Worm (Caenorhabditis elegans) whole organism, midembryonic: ENCODE results near the gene mcm-7.
A peak's percentile ranks its signal among the peaks of the same experiment; 100 is the strongest.

Experiments used
- T22C8.4 ChIP-seq: fragments of 200-800 bp; sonication (Bioruptor generic); IDR thresholded peaks from 2 replicates; pipeline ENCODE4 v1.3.6; 2022; ENCODE audit warnings: missing genetic modification characterization, missing compliant biosample characterization
- cog-1 ChIP-seq: sonication (generic microtip); optimal IDR thresholded peaks from 2 replicates; lab custom pipeline; 2016; ENCODE audit warnings: missing genetic modification characterization, missing compliant biosample characterization
- flt-1 ChIP-seq: fragments of 200-800 bp; sonication (Bioruptor generic); IDR thresholded peaks from 2 replicates; pipeline ENCODE4 v1.3.6; 2022; ENCODE audit warnings: missing genetic modification characterization, missing compliant biosample characterization
- klf-2 ChIP-seq: fragments of 200-800 bp; sonication (Bioruptor generic); conservative IDR thresholded peaks from 2 replicates; pipeline ENCODE4 v1.3.6; 2022; ENCODE audit warnings: missing genetic modification reagents, missing genetic modification characterization, missing compliant biosample characterization
- med-1 ChIP-seq: sonication (generic microtip); optimal IDR thresholded peaks from 2 replicates; lab custom pipeline; 2017; ENCODE audit warnings: missing genetic modification characterization, mild to moderate bottlenecking, missing compliant biosample characterization, antibody characterized with exemption, missing genetic modification reagents; ENCODE audit not compliant: insufficient read depth
- ref-1 ChIP-seq: fragments of 200-800 bp; sonication (Bioruptor generic); conservative IDR thresholded peaks from 2 replicates; pipeline ENCODE4 v1.3.6; 2022; ENCODE audit warnings: missing genetic modification reagents, missing genetic modification characterization, missing compliant biosample characterization
- tab-1 ChIP-seq: fragments of 200-800 bp; sonication (Bioruptor generic); IDR thresholded peaks from 2 replicates; pipeline ENCODE4 v1.3.6; 2022; ENCODE audit warnings: missing genetic modification characterization, missing compliant biosample characterization
- ztf-23 ChIP-seq: fragments of 200-800 bp; sonication (Bioruptor generic); IDR thresholded peaks from 2 replicates; pipeline ENCODE4 v1.3.6; 2022; ENCODE audit warnings: missing genetic modification reagents, missing genetic modification characterization, missing compliant biosample characterization
- ztf-29 ChIP-seq: fragments of 200-800 bp; sonication (Bioruptor generic); IDR thresholded peaks from 2 replicates; pipeline ENCODE4 v1.3.6; 2022; ENCODE audit warnings: missing genetic modification reagents, missing genetic modification characterization, missing compliant biosample characterization

Gene mcm-7

DNA sequence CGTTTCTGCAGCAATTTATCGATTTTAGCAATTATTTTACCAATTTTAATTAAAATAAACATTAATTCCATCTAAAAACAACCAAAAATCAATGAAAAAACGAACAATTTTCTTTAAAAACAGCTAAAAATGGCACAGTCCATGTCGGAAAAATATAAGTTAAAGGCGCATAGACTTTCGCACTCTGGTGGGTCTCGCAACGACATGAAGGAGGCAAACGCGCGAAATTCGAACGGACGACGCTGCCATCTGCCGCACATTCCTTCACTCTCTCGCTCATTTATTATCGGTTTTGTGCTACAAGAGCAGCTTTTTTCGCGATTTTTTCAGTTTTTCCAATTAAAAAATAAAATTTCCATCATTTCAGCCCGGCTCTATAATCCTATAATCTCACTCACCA, at the start of gene mcm-7:
TSS of gene mcm-7 (plus strand) at position 368 of the 400 bp plus-strand sequence.
- TF ChIP-seq med-1: no peak
- TF ChIP-seq flt-1 (GFP tag; lab: Robert Waterston, UW): no peak
- TF ChIP-seq ztf-23: no peak
- no peak for TF ChIP-seq ztf-29 (GFP tag; lab: Robert Waterston, UW)
- TF ChIP-seq T22C8.4 (GFP tag; lab: Robert Waterston, UW): no peak
- TF ChIP-seq klf-2 (GFP tag; lab: Robert Waterston, UW): no peak
- TF ChIP-seq ref-1 (GFP tag; lab: Robert Waterston, UW): no peak
- no peak for TF ChIP-seq tab-1 (GFP tag; lab: Robert Waterston, UW)
- no peak for TF ChIP-seq cog-1 (tag; lab: Kevin White, UChicago)

DNA sequence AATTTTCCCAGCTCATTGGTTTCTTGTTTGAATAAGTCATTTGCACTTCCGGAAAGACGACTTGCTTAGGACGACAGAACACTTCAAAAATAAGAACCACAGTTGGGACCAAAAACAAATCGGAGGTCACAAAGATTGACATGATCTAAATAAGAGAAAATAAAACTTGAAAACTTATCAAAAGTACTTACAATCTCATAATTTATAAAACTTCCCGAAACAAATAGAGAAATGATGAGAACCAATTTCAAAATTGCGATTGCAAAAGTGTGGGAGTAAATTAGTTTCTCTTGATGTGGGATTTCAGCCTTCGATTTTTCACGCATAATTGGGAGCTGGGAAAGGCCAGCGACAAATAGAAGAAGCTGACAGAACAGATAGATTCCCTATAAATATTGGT, 48.4 kb upstream of the mcm-7 start, which contains the start of gene ZC132.11:
TSS of gene ZC132.11 (minus strand) at position 101 of the 400 bp plus-strand sequence.
- TF ChIP-seq ref-1 (GFP tag; lab: Robert Waterston, UW): no peak

DNA sequence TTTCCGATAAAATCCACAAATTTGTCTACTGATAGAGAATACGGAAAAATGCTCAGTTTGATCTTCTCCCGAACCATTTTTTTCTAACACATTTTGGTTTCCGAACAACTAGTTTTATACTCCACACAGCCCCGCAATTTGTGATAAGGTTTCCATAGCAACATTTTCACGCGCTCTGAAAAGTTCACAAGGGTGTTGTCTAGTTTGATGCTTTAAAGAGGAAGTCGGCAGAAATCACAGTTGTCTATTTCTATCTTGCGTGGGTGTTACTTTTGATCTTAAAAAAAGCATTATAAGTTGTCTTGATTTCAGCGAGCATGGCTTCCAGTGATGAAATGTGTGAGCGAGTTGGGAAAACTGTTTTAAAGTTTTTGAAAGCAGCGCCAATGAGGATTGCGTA, 47.2 kb upstream of the mcm-7 start, which contains the start of gene ZC132.3:
TSS of gene ZC132.3 (minus strand) at position 101 of the 400 bp plus-strand sequence.
- TF ChIP-seq tab-1 (GFP tag; lab: Robert Waterston, UW) (no peak), ref-1 (GFP tag; lab: Robert Waterston, UW) (no peak)

DNA sequence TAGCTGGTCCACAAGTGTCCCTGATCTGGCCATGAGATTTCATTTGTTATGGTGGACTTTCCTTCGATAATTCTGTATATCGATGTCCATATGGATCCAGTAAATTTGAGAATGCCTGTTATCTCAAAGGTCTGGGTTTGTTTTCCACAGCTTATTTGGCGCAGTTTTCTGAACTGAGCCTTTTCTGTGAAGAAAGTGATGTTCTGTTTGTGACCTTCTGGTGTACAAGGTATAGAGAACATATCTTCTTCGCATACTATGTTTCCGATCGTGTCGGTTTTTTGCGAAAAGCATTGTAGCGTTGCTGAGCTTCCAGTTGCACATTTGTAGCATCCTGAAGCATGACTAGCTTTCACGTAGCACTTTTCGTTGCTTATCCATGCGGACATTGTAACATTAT, 44.1 kb upstream of the mcm-7 start:
- no peak for TF ChIP-seq klf-2 (GFP tag; lab: Robert Waterston, UW)
- no peak for TF ChIP-seq ref-1 (GFP tag; lab: Robert Waterston, UW)
- TF ChIP-seq cog-1 (tag; lab: Kevin White, UChicago): no peak
- TF ChIP-seq flt-1 (GFP tag; lab: Robert Waterston, UW): no peak
- no peak for TF ChIP-seq med-1
- TF ChIP-seq tab-1 (GFP tag; lab: Robert Waterston, UW): no peak
- TF ChIP-seq ztf-29 (GFP tag; lab: Robert Waterston, UW): no peak
- no peak for TF ChIP-seq T22C8.4 (GFP tag; lab: Robert Waterston, UW)
- TF ChIP-seq ztf-23: no peak

DNA sequence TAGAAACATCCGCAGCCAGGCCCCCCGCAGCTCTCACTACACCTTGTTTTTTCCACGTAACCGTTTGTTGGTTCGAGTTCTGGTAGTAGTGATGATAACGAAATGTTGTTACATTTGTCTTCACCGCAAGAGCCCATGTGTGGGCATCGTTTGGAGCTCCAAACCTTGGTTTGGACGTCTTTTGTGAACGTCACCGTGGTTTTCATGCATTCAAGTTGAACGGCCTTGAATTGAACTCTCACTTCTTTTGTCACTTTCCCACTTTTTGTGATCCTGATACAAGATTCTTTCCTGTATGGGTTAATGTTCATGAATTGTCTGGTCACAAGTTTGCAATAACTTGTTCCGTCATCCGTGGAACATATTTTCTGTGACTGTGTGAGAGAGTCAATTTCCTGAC, 43.2 kb upstream of the mcm-7 start:
- TF ChIP-seq med-1 (no peak), flt-1 (GFP tag; lab: Robert Waterston, UW) (no peak), T22C8.4 (GFP tag; lab: Robert Waterston, UW) (no peak), ztf-29 (GFP tag; lab: Robert Waterston, UW) (no peak), cog-1 (tag; lab: Kevin White, UChicago) (no peak), ztf-23 (no peak), tab-1 (GFP tag; lab: Robert Waterston, UW) (no peak), klf-2 (GFP tag; lab: Robert Waterston, UW) (no peak), ref-1 (GFP tag; lab: Robert Waterston, UW) (no peak)

DNA sequence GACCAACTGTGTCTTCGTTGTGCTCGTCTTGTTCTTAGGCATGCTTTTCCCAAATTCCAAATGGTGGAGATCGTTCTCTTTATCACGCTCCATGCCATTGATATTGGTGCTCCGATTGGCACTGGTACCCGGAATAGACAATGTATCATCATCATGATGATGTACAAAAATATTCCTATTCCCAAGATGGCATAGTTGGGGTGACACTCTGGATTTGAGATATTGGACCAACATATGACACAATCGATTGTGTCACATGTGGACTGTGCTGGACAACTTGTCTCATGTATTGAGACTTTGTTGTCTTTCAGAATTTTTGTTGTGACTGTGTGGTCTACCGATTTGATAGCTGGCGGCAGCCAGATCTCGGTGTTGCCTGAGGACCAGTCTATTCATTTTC, 42.7 kb upstream of the mcm-7 start:
- TF ChIP-seq ref-1 (GFP tag; lab: Robert Waterston, UW) (no peak), ztf-29 (GFP tag; lab: Robert Waterston, UW) (no peak), tab-1 (GFP tag; lab: Robert Waterston, UW) (no peak), T22C8.4 (GFP tag; lab: Robert Waterston, UW) (no peak), ztf-23 (no peak), klf-2 (GFP tag; lab: Robert Waterston, UW) (no peak), flt-1 (GFP tag; lab: Robert Waterston, UW) (no peak), cog-1 (tag; lab: Kevin White, UChicago) (no peak), med-1 (no peak)

DNA sequence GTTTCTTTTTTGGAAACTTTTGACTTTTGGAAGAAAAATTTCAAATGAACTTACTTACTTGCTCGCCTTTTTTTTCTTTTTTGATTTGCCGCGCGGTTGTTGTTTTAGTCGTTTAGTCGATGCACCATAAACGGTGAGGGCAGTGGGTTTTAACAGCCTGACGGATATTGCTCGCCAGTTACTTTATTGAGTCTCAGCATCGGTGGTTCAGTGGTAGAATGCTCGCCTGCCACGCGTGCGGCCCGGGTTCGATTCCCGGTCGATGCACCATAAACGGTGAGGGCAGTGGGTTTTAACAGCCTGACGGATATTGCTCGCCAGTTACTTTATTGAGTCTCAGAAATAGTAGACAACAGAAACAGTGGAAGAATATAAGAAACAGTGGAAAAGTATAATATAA, 36.6 kb upstream of the mcm-7 start:
- peak; percentile 47; the same call in 1 of the 2 replicates for TF ChIP-seq flt-1 (GFP tag; lab: Robert Waterston, UW)
- 0 out of 2 replicates have a peak, but pooled peaks have one; percentile 26 for TF ChIP-seq T22C8.4 (GFP tag; lab: Robert Waterston, UW)

DNA sequence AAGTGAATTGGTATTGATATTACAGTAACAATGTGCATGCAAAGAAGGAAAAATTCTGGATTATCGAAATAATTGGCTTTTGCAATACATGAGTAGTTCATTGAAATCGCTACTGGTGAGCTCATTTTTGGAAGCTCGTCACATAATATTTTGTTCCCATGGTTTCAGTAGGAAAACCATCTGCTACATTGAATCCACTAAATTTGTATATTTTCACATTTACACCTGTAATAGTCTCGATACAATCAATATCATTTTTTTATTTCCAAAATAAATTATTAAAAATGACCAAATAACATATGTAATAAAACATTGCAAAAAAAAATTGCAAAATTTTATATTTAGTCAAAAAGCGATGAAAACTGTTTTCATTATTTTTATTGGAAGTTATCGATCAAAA, 31.9 kb upstream of the mcm-7 start, which contains the start of gene srh-192:
TSS of gene srh-192 (minus strand) at position 101 of the 400 bp plus-strand sequence.
- TF ChIP-seq T22C8.4 (GFP tag; lab: Robert Waterston, UW) (no peak), ztf-23 (no peak), klf-2 (GFP tag; lab: Robert Waterston, UW) (no peak), med-1 (no peak), tab-1 (GFP tag; lab: Robert Waterston, UW) (no peak), ref-1 (GFP tag; lab: Robert Waterston, UW) (no peak), flt-1 (GFP tag; lab: Robert Waterston, UW) (no peak), ztf-29 (GFP tag; lab: Robert Waterston, UW) (no peak), cog-1 (tag; lab: Kevin White, UChicago) (no peak)

DNA sequence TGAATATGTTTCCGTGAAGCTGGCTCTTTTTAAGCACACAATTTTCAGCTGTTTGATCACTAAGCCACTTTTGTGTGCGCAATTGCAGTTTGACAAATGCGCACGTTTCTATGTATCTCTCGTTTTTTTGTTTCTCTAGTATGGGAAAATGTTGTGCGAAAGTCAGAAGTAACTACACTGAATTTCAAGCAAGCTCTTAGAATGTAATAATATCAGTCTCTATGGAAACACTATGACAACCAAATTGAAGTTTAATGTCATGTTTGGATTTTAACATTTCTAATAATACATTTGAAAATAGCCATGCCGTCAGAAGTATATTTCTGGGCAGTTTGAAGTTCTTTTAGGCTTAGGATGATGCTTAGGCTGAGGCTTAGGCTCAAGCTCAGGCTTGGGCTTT, 27.1 kb upstream of the mcm-7 start, which contains the start of gene ZC132.9:
TSS of gene ZC132.9 (minus strand) at position 101 of the 400 bp plus-strand sequence.
- TF ChIP-seq klf-2 (GFP tag; lab: Robert Waterston, UW): no peak
- TF ChIP-seq cog-1 (tag; lab: Kevin White, UChicago): no peak
- no peak for TF ChIP-seq T22C8.4 (GFP tag; lab: Robert Waterston, UW)
- no peak for TF ChIP-seq ref-1 (GFP tag; lab: Robert Waterston, UW)
- TF ChIP-seq ztf-23: no peak
- TF ChIP-seq tab-1 (GFP tag; lab: Robert Waterston, UW): no peak
- no peak for TF ChIP-seq med-1
- no peak for TF ChIP-seq ztf-29 (GFP tag; lab: Robert Waterston, UW)
- TF ChIP-seq flt-1 (GFP tag; lab: Robert Waterston, UW): no peak

DNA sequence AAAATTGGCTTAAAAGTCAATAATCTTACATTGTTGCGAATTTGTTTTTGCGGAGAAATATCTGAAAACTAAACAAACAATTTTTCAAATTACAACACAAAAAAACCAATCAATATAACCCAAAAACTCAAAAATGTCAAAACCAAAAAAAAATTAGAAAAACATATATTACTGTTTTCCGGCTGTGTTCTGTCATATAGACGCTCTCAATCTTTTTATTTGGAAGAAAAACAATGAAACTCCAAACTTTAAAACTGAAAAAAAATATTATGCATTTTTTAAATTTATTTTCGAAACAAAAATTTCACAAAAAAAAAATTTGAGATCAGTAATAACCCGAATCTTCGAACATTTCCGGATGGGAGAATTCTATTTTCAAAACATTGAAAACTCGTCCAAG, 24.3 kb upstream of the mcm-7 start, which contains the start of gene R02D1.2:
TSS of gene R02D1.2 (minus strand) at position 101 of the 400 bp plus-strand sequence.
- no peak for TF ChIP-seq T22C8.4 (GFP tag; lab: Robert Waterston, UW)
- TF ChIP-seq cog-1 (tag; lab: Kevin White, UChicago): no peak
- no peak for TF ChIP-seq flt-1 (GFP tag; lab: Robert Waterston, UW)
- no peak for TF ChIP-seq ref-1 (GFP tag; lab: Robert Waterston, UW)
- no peak for TF ChIP-seq ztf-23
- TF ChIP-seq tab-1 (GFP tag; lab: Robert Waterston, UW): no peak
- no peak for TF ChIP-seq klf-2 (GFP tag; lab: Robert Waterston, UW)
- TF ChIP-seq ztf-29 (GFP tag; lab: Robert Waterston, UW): no peak
- TF ChIP-seq med-1: no peak
